Fruit fly (Drosophila melanogaster) whole organism, embryonic: ENCODE results near the gene CG18473.

Experiments
- CG10431 ChIP-seq: fragments of 200-800 bp; sonication (Bioruptor generic); optimal IDR thresholded peaks from 3 replicates; lab custom pipeline; 2018; ENCODE audit warnings: missing biosample characterization, mild to moderate bottlenecking, missing genetic modification characterization
- CG10543 ChIP-seq: fragments of 200-800 bp; sonication (Bioruptor generic); optimal IDR thresholded peaks from 3 replicates; lab custom pipeline; 2017; ENCODE audit warnings: missing biosample characterization, mild to moderate bottlenecking, missing genetic modification characterization, moderate library complexity
- CG11504 ChIP-seq: fragments of 200-800 bp; sonication (Bioruptor generic); optimal IDR thresholded peaks from 3 replicates; lab custom pipeline; 2019; ENCODE audit warnings: missing biosample characterization, mild to moderate bottlenecking, missing genetic modification characterization, moderate library complexity
- CG11695 ChIP-seq: fragments of 200-800 bp; sonication (Bioruptor generic); IDR thresholded peaks from 3 replicates; pipeline ENCODE4 v1.3.6; 2022; ENCODE audit warnings: missing biosample characterization, missing genetic modification characterization
- CG11723 ChIP-seq: fragments of 200-800 bp; sonication (Bioruptor generic); optimal IDR thresholded peaks from 2 replicates; lab custom pipeline; 2017; ENCODE audit warnings: missing biosample characterization, mild to moderate bottlenecking, missing genetic modification characterization
- CG12219 ChIP-seq: fragments of 200-800 bp; sonication (Bioruptor generic); optimal IDR thresholded peaks from 3 replicates; lab custom pipeline; 2018; ENCODE audit warnings: missing biosample characterization, mild to moderate bottlenecking, missing genetic modification characterization
- CG13287 ChIP-seq: fragments of 200-800 bp; sonication (Bioruptor generic); IDR thresholded peaks from 2 replicates; pipeline ENCODE4 v1.3.6; 2022; ENCODE audit warnings: missing biosample characterization, missing genetic modification characterization; ENCODE audit not compliant: partially characterized antibody
- CG14965 ChIP-seq: fragments of 200-800 bp; sonication (Bioruptor generic); optimal IDR thresholded peaks from 2 replicates; lab custom pipeline; 2016; ENCODE audit warnings: missing biosample characterization, missing genetic modification characterization, borderline replicate concordance
- CG15601 ChIP-seq: fragments of 200-800 bp; sonication (Bioruptor generic); optimal IDR thresholded peaks from 3 replicates; lab custom pipeline; 2019; ENCODE audit warnings: missing biosample characterization, mild to moderate bottlenecking, missing genetic modification characterization, moderate library complexity
- CG17385 ChIP-seq: fragments of 200-800 bp; sonication (Bioruptor generic); optimal IDR thresholded peaks from 3 replicates; lab custom pipeline; 2018; ENCODE audit warnings: missing biosample characterization, mild to moderate bottlenecking, missing genetic modification characterization
- CG17612 ChIP-seq: fragments of 200-800 bp; sonication (Bioruptor generic); IDR thresholded peaks from 2 replicates; pipeline ENCODE4 v1.3.6; 2022; ENCODE audit warnings: missing biosample characterization, missing genetic modification characterization
- CG2202 ChIP-seq: fragments of 200-800 bp; sonication (Bioruptor generic); optimal IDR thresholded peaks from 2 replicates; lab custom pipeline; 2018; ENCODE audit warnings: missing biosample characterization, mild to moderate bottlenecking, missing genetic modification characterization
- CG2712 ChIP-seq: fragments of 200-800 bp; optimal IDR thresholded peaks from 3 replicates; lab custom pipeline; 2019; ENCODE audit warnings: missing biosample characterization, mild to moderate bottlenecking, missing genetic modification characterization, moderate library complexity
- CG30403 ChIP-seq: fragments of 200-800 bp; sonication (Bioruptor generic); optimal IDR thresholded peaks from 3 replicates; lab custom pipeline; 2016; ENCODE audit warnings: missing biosample characterization, missing genetic modification characterization
- CG3281 ChIP-seq: fragments of 200-800 bp; sonication (Bioruptor generic); optimal IDR thresholded peaks from 3 replicates; lab custom pipeline; 2017; ENCODE audit warnings: missing biosample characterization, mild to moderate bottlenecking, missing genetic modification characterization
- CG34376 ChIP-seq: fragments of 200-800 bp; sonication (Bioruptor generic); optimal IDR thresholded peaks from 2 replicates; lab custom pipeline; 2018; ENCODE audit warnings: missing biosample characterization, mild to moderate bottlenecking, missing genetic modification characterization
- CG3847 ChIP-seq: fragments of 200-800 bp; sonication (Bioruptor generic); IDR thresholded peaks from 2 replicates; pipeline ENCODE4 v1.3.6; 2022; ENCODE audit warnings: missing biosample characterization, missing genetic modification characterization
- CG4282 ChIP-seq: fragments of 200-800 bp; sonication (Bioruptor generic); optimal IDR thresholded peaks from 2 replicates; lab custom pipeline; 2016; ENCODE audit warnings: missing biosample characterization, missing genetic modification characterization
- CG4820 ChIP-seq: fragments of 200-800 bp; sonication (Bioruptor generic); optimal IDR thresholded peaks from 3 replicates; lab custom pipeline; 2016; ENCODE audit warnings: missing biosample characterization, missing genetic modification characterization
- CG5180 ChIP-seq: fragments of 200-800 bp; sonication (Bioruptor generic); optimal IDR thresholded peaks from 3 replicates; lab custom pipeline; 2017; ENCODE audit warnings: missing biosample characterization, missing genetic modification characterization, mild to moderate bottlenecking, moderate library complexity, missing genetic modification reagents
- CG7928 ChIP-seq: fragments of 200-800 bp; sonication (Bioruptor generic); optimal IDR thresholded peaks from 2 replicates; lab custom pipeline; 2017; ENCODE audit warnings: missing biosample characterization, mild to moderate bottlenecking, missing genetic modification characterization
- CG8944 ChIP-seq: fragments of 200-800 bp; sonication (Bioruptor generic); optimal IDR thresholded peaks from 3 replicates; lab custom pipeline; 2016; ENCODE audit warnings: missing biosample characterization, missing genetic modification characterization
- CrebB ChIP-seq: fragments of 200-800 bp; sonication (Bioruptor generic); optimal IDR thresholded peaks from 3 replicates; lab custom pipeline; 2018; ENCODE audit warnings: missing biosample characterization, mild to moderate bottlenecking, missing genetic modification characterization
- E2f1 ChIP-seq: fragments of 200-800 bp; sonication (Bioruptor generic); IDR thresholded peaks from 2 replicates; pipeline ENCODE4 v1.3.6; 2022; ENCODE audit warnings: missing biosample characterization, missing genetic modification characterization
- Mrtf ChIP-seq: fragments of 200-800 bp; sonication (Bioruptor generic); IDR thresholded peaks from 3 replicates; pipeline ENCODE4 v1.3.6; 2022; ENCODE audit warnings: missing biosample characterization, missing genetic modification characterization
- Nf-YA ChIP-seq: fragments of 200-800 bp; sonication (Bioruptor generic); IDR thresholded peaks from 2 replicates; pipeline ENCODE4 v1.3.6; 2022; ENCODE audit warnings: missing biosample characterization, missing genetic modification characterization
- Ptx1 ChIP-seq: fragments of 200-800 bp; sonication (Bioruptor generic); IDR thresholded peaks from 2 replicates; pipeline ENCODE4 v1.3.6; 2022; ENCODE audit warnings: missing biosample characterization, missing genetic modification characterization
- Rx ChIP-seq: fragments of 200-800 bp; sonication (Bioruptor generic); IDR thresholded peaks from 2 replicates; pipeline ENCODE4 v1.3.6; 2022; ENCODE audit warnings: missing biosample characterization, missing genetic modification characterization
- Ssrp ChIP-seq: fragments of 200-800 bp; sonication (Bioruptor generic); optimal IDR thresholded peaks from 2 replicates; lab custom pipeline; 2018; ENCODE audit warnings: missing biosample characterization, mild to moderate bottlenecking, missing genetic modification characterization, moderate library complexity
- Taf1 ChIP-seq: fragments of 200-800 bp; sonication (Bioruptor generic); IDR thresholded peaks from 2 replicates; pipeline ENCODE4 v1.3.6; 2022; ENCODE audit warnings: missing biosample characterization, missing genetic modification characterization
- Trl ChIP-seq, 3 experiments: fragments of >200 bp in 2 of 3; fragments of 200-800 bp in 1 of 3; sonication (Bioruptor generic) in 1 of 3; optimal IDR thresholded peaks; 2 replicates in 1 of 3; 3 replicates in 2 of 3; lab custom pipeline; 2016 to 2017; ENCODE audit warnings: missing biosample characterization in 1 of 3, missing genetic modification characterization in 1 of 3
- abd-A ChIP-seq: fragments of 200-800 bp; sonication (Bioruptor generic); optimal IDR thresholded peaks from 3 replicates; lab custom pipeline; 2019; ENCODE audit warnings: missing biosample characterization, mild to moderate bottlenecking, missing genetic modification characterization, moderate library complexity
- aop ChIP-seq: fragments of 200-800 bp; sonication (Bioruptor generic); IDR thresholded peaks from 2 replicates; pipeline ENCODE4 v1.3.6; 2022; ENCODE audit warnings: missing biosample characterization, missing genetic modification characterization
- dm ChIP-seq: fragments of 200-800 bp; sonication (Bioruptor generic); optimal IDR thresholded peaks from 3 replicates; lab custom pipeline; 2016; ENCODE audit warnings: missing biosample characterization, missing genetic modification characterization
- emc ChIP-seq: fragments of 200-800 bp; sonication (Bioruptor generic); optimal IDR thresholded peaks from 2 replicates; lab custom pipeline; 2016; ENCODE audit warnings: missing biosample characterization, missing genetic modification characterization
- hb ChIP-seq: fragments of 200-800 bp; sonication (Bioruptor generic); IDR thresholded peaks from 3 replicates; pipeline ENCODE4 v1.3.6; 2022; ENCODE audit warnings: missing biosample characterization, missing genetic modification characterization; ENCODE audit not compliant: partially characterized antibody
- ken ChIP-seq: fragments of 200-800 bp; sonication (Bioruptor generic); IDR thresholded peaks from 3 replicates; pipeline ENCODE4 v1.3.6; 2022; ENCODE audit warnings: missing biosample characterization, missing genetic modification characterization
- lov ChIP-seq, 2 experiments: fragments of 200-800 bp in 1 of 2; fragments of >200 bp in 1 of 2; sonication (Bioruptor generic) in 1 of 2; IDR thresholded peaks in 1 of 2; optimal IDR thresholded peaks in 1 of 2; 2 replicates in 1 of 2; 3 replicates in 1 of 2; pipeline versions ENCODE4 v1.3.6 to Lab custom; 2017 to 2022; ENCODE audit warnings: missing biosample characterization in 1 of 2, missing genetic modification characterization in 1 of 2
- maf-S ChIP-seq: fragments of 200-800 bp; sonication (Bioruptor generic); optimal IDR thresholded peaks from 2 replicates; lab custom pipeline; 2016; ENCODE audit warnings: missing biosample characterization, missing genetic modification characterization
- oc ChIP-seq: fragments of 200-800 bp; sonication (Bioruptor generic); optimal IDR thresholded peaks from 2 replicates; lab custom pipeline; 2018; ENCODE audit warnings: missing biosample characterization, mild to moderate bottlenecking, missing genetic modification characterization, moderate library complexity
- pan ChIP-seq, 4 experiments: fragments of >200 bp in 3 of 4; fragments of 200-800 bp in 1 of 4; sonication (Bioruptor generic) in 1 of 4; optimal IDR thresholded peaks in 3 of 4; IDR thresholded peaks in 1 of 4; 2 replicates each; pipeline versions ENCODE4 v1.3.6 to Lab custom; 2017 to 2022; ENCODE audit warnings: missing biosample characterization in 2 of 4, missing genetic modification characterization in 2 of 4, mixed read lengths in 1 of 4
- pros ChIP-seq: fragments of 200-800 bp; sonication (Bioruptor generic); optimal IDR thresholded peaks from 3 replicates; lab custom pipeline; 2019; ENCODE audit warnings: missing biosample characterization, mild to moderate bottlenecking, missing genetic modification characterization, moderate library complexity
- repo ChIP-seq: fragments of 200-800 bp; sonication (Bioruptor generic); optimal IDR thresholded peaks from 2 replicates; lab custom pipeline; 2016; ENCODE audit warnings: missing biosample characterization, missing genetic modification characterization
- ro ChIP-seq: fragments of 200-800 bp; sonication (Bioruptor generic); IDR thresholded peaks from 2 replicates; pipeline ENCODE4 v1.3.6; 2022; ENCODE audit warnings: missing biosample characterization, missing genetic modification characterization
- tgo ChIP-seq: fragments of 200-800 bp; sonication (Bioruptor generic); IDR thresholded peaks from 3 replicates; pipeline ENCODE4 v1.3.6; 2022; ENCODE audit warnings: missing biosample characterization, missing genetic modification characterization
- toy ChIP-seq: fragments of 200-800 bp; sonication (Bioruptor generic); IDR thresholded peaks from 2 replicates; pipeline ENCODE4 v1.3.6; 2022; ENCODE audit warnings: missing biosample characterization, missing genetic modification characterization
- vnd ChIP-seq: fragments of 200-800 bp; sonication (Bioruptor generic); IDR thresholded peaks from 3 replicates; pipeline ENCODE4 v1.3.6; 2022; ENCODE audit warnings: missing biosample characterization, missing genetic modification characterization; ENCODE audit not compliant: partially characterized antibody
- zfh1 ChIP-seq: fragments of 200-800 bp; sonication (Bioruptor generic); IDR thresholded peaks from 3 replicates; pipeline ENCODE4 v1.3.6; 2022; ENCODE audit warnings: missing biosample characterization, missing genetic modification characterization

Gene CG18473

dm6 chr3R:9393542-9394025 lies 30.5 kb downstream of the CG18473 start (continued):
- TF ChIP-seq Ptx1 (GFP tag; lab: Robert Waterston, UW) = peak; percentile 64
- TF ChIP-seq CG4282 (GFP tag; lab: Kevin White, UChicago) = no peak
- TF ChIP-seq maf-S (GFP tag; lab: Kevin White, UChicago) = no peak
- no peak for TF ChIP-seq pan (optimal IDR thresholded peaks at IDR 0.05; lab: Kevin White, UChicago)
- peak in 1 of 2 experiments; percentile 68 for TF ChIP-seq pan (GFP tag; optimal IDR thresholded peaks at IDR 0.05 in 1 of 2, IDR thresholded peaks at IDR 0.05 in 1 of 2)
- peak; percentile 66; the same call in 2 of the 3 replicates for TF ChIP-seq ken (GFP tag; lab: Robert Waterston, UW)
- peak; percentile 61 for TF ChIP-seq CG10431 (GFP tag; lab: Kevin White, UChicago)
- TF ChIP-seq CG2712 (tag; lab: Kevin White, UChicago) = peak; percentile 89
- TF ChIP-seq abd-A (tag; lab: Kevin White, UChicago) = no peak
- peak; percentile 88 for TF ChIP-seq CG2202
- peak; percentile 82 for TF ChIP-seq CG15601 (tag; lab: Kevin White, UChicago)
- TF ChIP-seq CG17612 (GFP tag; lab: Robert Waterston, UW) = 0 out of 2 replicates have a peak, but pooled peaks have one; percentile 39
- no peak for TF ChIP-seq Trl (optimal IDR thresholded peaks at IDR 0.05; lab: Kevin White, UChicago)
- TF ChIP-seq Trl (GFP tag; optimal IDR thresholded peaks at IDR 0.05; lab: Kevin White, UChicago) = peak; percentile 56
- no peak for TF ChIP-seq dm (GFP tag; lab: Kevin White, UChicago)
- peak; percentile 30 for TF ChIP-seq CG34376 (GFP tag; lab: Kevin White, UChicago)
- TF ChIP-seq zfh1 = peak; percentile 76
- no peak for TF ChIP-seq hb (GFP tag; lab: Robert Waterston, UW)
- 0 out of 2 replicates have a peak, but pooled peaks have one; percentile 23 for TF ChIP-seq aop (GFP tag; lab: Robert Waterston, UW)
- TF ChIP-seq CG10543 (GFP tag; lab: Kevin White, UChicago) = no peak
- 0 out of 2 replicates have a peak, but pooled peaks have one; percentile 12 for TF ChIP-seq Nf-YA (GFP tag; lab: Robert Waterston, UW)
- TF ChIP-seq CG3847 (GFP tag; lab: Robert Waterston, UW) = no peak; the same call in 1 of the 2 replicates
- TF ChIP-seq Taf1 = no peak
- TF ChIP-seq vnd (GFP tag; lab: Robert Waterston, UW) = no peak
- TF ChIP-seq Ssrp (tag; lab: Kevin White, UChicago) = peak; percentile 70
- TF ChIP-seq CG17385 (GFP tag; lab: Kevin White, UChicago) = peak; percentile 76
- TF ChIP-seq oc (tag; lab: Kevin White, UChicago) = peak; percentile 66
- peak; percentile 60 for TF ChIP-seq CG11504 (tag; lab: Kevin White, UChicago)
- peak; percentile 64 for TF ChIP-seq CG3281
- TF ChIP-seq CG5180 = no peak
- TF ChIP-seq Rx (GFP tag; lab: Robert Waterston, UW) = peak; percentile 36; the same call in 1 of the 2 replicates
- no peak for TF ChIP-seq Mrtf (GFP tag; lab: Robert Waterston, UW)
- peak; percentile 73 for TF ChIP-seq CG12219 (GFP tag; lab: Kevin White, UChicago)
- TF ChIP-seq lov (optimal IDR thresholded peaks at IDR 0.05; lab: Kevin White, UChicago) = no peak
- TF ChIP-seq lov (GFP tag; IDR thresholded peaks at IDR 0.05; lab: Robert Waterston, UW) = peak; percentile 79; the same call in 1 of the 3 replicates
- TF ChIP-seq CG11723 (GFP tag; lab: Kevin White, UChicago) = peak; percentile 54
- TF ChIP-seq CG4820 (GFP tag; lab: Kevin White, UChicago) = peak; percentile 58
- TF ChIP-seq CG11695 (GFP tag; lab: Robert Waterston, UW) = peak; percentile 65; the same call in 2 of the 3 replicates
- TF ChIP-seq E2f1 (GFP tag; lab: Robert Waterston, UW) = peak; percentile 74
- peak; percentile 61; the same call in 2 of the 3 replicates for TF ChIP-seq tgo (GFP tag; lab: Robert Waterston, UW)
- no peak for TF ChIP-seq CG13287
- no peak for TF ChIP-seq emc (GFP tag; lab: Kevin White, UChicago)
- TF ChIP-seq CG30403 = peak; percentile 59
- peak; percentile 78 for TF ChIP-seq CrebB
- TF ChIP-seq ro (GFP tag; lab: Robert Waterston, UW) = no peak
- TF ChIP-seq pros (GFP tag; lab: Kevin White, UChicago) = peak; percentile 69
- no peak for TF ChIP-seq CG7928 (GFP tag; lab: Kevin White, UChicago)
- no peak for TF ChIP-seq toy
- TF ChIP-seq repo (GFP tag; lab: Kevin White, UChicago) = no peak
- peak; percentile 23 for TF ChIP-seq CG8944 (GFP tag; lab: Kevin White, UChicago)
- TF ChIP-seq CG14965 = no peak
